Worm (Caenorhabditis elegans) whole organism, mixed stage, embryonic: ENCODE data around the gene M176.16.

Experiments
- blmp-1 ChIP-seq: fragments of 150-350 bp; optimal IDR thresholded peaks from 2 replicates; lab custom pipeline; 2014; ENCODE audit warnings: missing biosample characterization, missing genetic modification characterization
- ces-1 ChIP-seq: fragments of 150-350 bp; optimal IDR thresholded peaks from 2 replicates; lab custom pipeline; 2014; ENCODE audit warnings: missing biosample characterization, missing genetic modification reagents, missing genetic modification characterization
- flh-1 ChIP-seq: fragments of 200-800 bp; sonication (Bioruptor generic); optimal IDR thresholded peaks from 2 replicates; lab custom pipeline; 2018; ENCODE audit warnings: mild to moderate bottlenecking, missing genetic modification characterization, moderate library complexity, missing compliant biosample characterization
- lin-13 ChIP-seq: fragments of 150-350 bp; optimal IDR thresholded peaks from 2 replicates; lab custom pipeline; 2014; ENCODE audit warnings: missing biosample characterization, missing genetic modification characterization
- lsy-2 ChIP-seq: fragments of 150-350 bp; optimal IDR thresholded peaks from 2 replicates; lab custom pipeline; 2014; ENCODE audit warnings: missing biosample characterization, missing genetic modification characterization
- nhr-2 ChIP-seq: fragments of 150-350 bp; optimal IDR thresholded peaks from 2 replicates; lab custom pipeline; 2014; ENCODE audit warnings: missing biosample characterization, missing genetic modification characterization
- nhr-237 ChIP-seq: fragments of 150-350 bp; optimal IDR thresholded peaks from 2 replicates; lab custom pipeline; 2014; ENCODE audit warnings: missing biosample characterization, missing genetic modification characterization
- nhr-28 ChIP-seq: fragments of 150-350 bp; optimal IDR thresholded peaks from 2 replicates; lab custom pipeline; 2014; ENCODE audit warnings: missing biosample characterization, missing genetic modification characterization
- nhr-76 ChIP-seq: sonication (generic microtip); optimal IDR thresholded peaks from 2 replicates; lab custom pipeline; 2017; ENCODE audit warnings: missing biosample characterization, missing genetic modification characterization
- pha-4 ChIP-seq: fragments of 150-350 bp; optimal IDR thresholded peaks from 2 replicates; lab custom pipeline; 2018; ENCODE audit warnings: missing biosample characterization, missing genetic modification reagents, missing genetic modification characterization
- snpc-4 ChIP-seq: fragments of 150-350 bp; optimal IDR thresholded peaks from 2 replicates; lab custom pipeline; 2014; ENCODE audit warnings: missing biosample characterization, missing genetic modification characterization
- unc-39 ChIP-seq: fragments of 150-350 bp; optimal IDR thresholded peaks from 2 replicates; lab custom pipeline; 2014; ENCODE audit warnings: missing biosample characterization, missing genetic modification characterization
- zip-8 ChIP-seq: fragments of 150-350 bp; optimal IDR thresholded peaks from 2 replicates; lab custom pipeline; 2014; ENCODE audit warnings: missing biosample characterization, missing genetic modification characterization
- ztf-11 ChIP-seq: fragments of 150-350 bp; optimal IDR thresholded peaks from 2 replicates; lab custom pipeline; 2014; ENCODE audit warnings: missing biosample characterization, missing genetic modification characterization

DNA sequence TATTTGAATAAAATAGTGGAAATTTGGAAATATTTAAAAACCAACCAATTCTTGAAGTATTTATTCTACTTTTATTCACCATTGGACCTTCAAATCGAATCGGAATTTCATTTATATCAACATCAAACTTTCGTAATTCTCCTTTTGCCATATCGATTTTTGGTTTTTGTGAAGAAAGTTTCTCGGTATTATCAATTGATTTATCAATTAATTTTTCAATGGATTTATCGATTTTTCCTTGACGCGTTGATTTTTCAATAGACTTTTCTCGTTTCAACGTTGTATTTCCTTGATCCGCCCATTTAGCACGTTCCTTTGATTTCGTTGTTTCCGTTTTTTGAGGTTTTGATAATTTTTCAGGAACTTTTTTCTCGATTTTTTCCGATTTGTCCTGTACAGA lies 48.9 kb upstream of the M176.16 start:
- TF ChIP-seq nhr-237 (tag; lab: Kevin White, UChicago) (no peak), nhr-28 (tag; lab: Kevin White, UChicago) (no peak), lin-13 (tag; lab: Kevin White, UChicago) (no peak), blmp-1 (tag; lab: Kevin White, UChicago) (no peak), unc-39 (tag; lab: Kevin White, UChicago) (no peak), ces-1 (GFP tag; lab: Kevin White, UChicago) (no peak), ztf-11 (no peak), nhr-2 (tag; lab: Kevin White, UChicago) (no peak), pha-4 (no peak), lsy-2 (tag; lab: Kevin White, UChicago) (no peak), snpc-4 (no peak), flh-1 (GFP tag; lab: Kevin White, UChicago) (no peak), nhr-76 (tag; lab: Kevin White, UChicago) (no peak), zip-8 (tag; lab: Kevin White, UChicago) (no peak)
